Worm (Caenorhabditis elegans): ENCODE data around the gene bath-33.

The bath-33 gene

DNA sequence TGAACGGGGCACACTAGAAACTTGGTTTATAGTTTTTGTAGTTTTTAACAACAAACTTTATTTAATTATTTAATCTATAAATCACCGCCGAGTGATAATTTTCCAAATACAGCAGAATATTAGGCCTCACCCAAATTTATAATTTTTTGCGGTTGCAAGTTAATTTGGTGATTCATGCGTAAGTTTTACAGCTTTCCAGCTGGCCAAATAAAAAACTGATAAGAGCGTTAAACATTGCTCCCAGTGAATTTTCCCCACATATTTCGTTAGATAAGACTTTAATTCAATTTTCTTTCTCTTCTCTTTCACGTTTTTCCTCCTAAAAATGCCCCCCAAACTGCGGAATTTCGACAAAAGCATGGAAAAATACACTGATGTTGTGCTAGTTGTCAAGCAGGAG lies 4.5 kb downstream of the bath-33 start, which contains the start of gene bath-47:
bath-47 (plus strand) TSS at position 305 of the 400 bp plus-strand sequence.
- TF ChIP-seq F37D6.2 (tag; optimal IDR thresholded peaks at IDR 0.05) (no peak), ZK337.2 (GFP tag; IDR thresholded peaks at IDR 0.05) (no peak), lin-29 (GFP tag; IDR thresholded peaks at IDR 0.05) (no peak), nhr-102 (tag; optimal IDR thresholded peaks at IDR 0.05) (no peak), hlh-11 (tag; optimal IDR thresholded peaks at IDR 0.05) (no peak), nhr-76 (tag; optimal IDR thresholded peaks at IDR 0.05) (no peak), ztf-7 (tag; optimal IDR thresholded peaks at IDR 0.05) (no peak), daf-16 (GFP tag; optimal IDR thresholded peaks at IDR 0.05) (no peak), daf-16 (tag; optimal IDR thresholded peaks at IDR 0.05) (no peak), ztf-11 (tag; optimal IDR thresholded peaks at IDR 0.05) (no peak), Y48G9A.11 (GFP tag; IDR thresholded peaks at IDR 0.05) (no peak), mxl-3 (GFP tag; optimal IDR thresholded peaks at IDR 0.05) (no peak), lin-38 (GFP tag; IDR thresholded peaks at IDR 0.05) (no peak), unc-130 (GFP tag; optimal IDR thresholded peaks at IDR 0.05) (no peak), nhr-41 (GFP tag; IDR thresholded peaks at IDR 0.05) (no peak), dmd-9 (GFP tag; IDR thresholded peaks at IDR 0.05) (no peak), hif-1 (tag; optimal IDR thresholded peaks at IDR 0.05) (no peak), madf-9 (GFP tag; conservative IDR thresholded peaks at IDR 0.05) (no peak), snpc-4 (tag; optimal IDR thresholded peaks at IDR 0.05) (no peak), lin-13 (GFP tag; optimal IDR thresholded peaks at IDR 0.05) (no peak), pha-4 (GFP tag; IDR thresholded peaks at IDR 0.05) (no peak), pha-4 (tag; optimal IDR thresholded peaks at IDR 0.05) (no peak)

DNA sequence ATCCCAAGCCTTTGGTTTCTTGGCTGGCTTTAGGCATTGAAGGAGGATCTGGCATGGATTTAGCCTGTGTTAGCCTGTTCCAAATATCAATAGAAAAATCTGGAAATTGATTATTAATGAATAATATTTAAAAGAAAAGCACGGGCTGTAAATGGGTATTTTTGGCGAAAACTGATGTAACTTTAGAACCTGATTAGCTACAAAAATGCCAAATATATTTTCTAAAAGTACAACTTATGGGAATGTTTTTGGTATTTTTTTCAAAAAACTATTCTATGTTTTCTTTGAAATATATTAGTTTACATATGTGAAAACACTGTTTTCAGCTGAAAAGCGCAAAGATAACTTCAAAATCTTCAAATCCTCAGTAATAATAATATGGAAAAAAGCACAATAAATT lies 5.3 kb downstream of the bath-33 start, which contains the start of gene bath-26:
bath-26 (minus strand) TSS at position 101 of the 400 bp plus-strand sequence.
- peak in 1 of 2 experiments; percentile 30 for TF ChIP-seq unc-62 (GFP tag; optimal IDR thresholded peaks at IDR 0.05 in 1 of 2)
- TF ChIP-seq unc-62 (tag; optimal IDR thresholded peaks at IDR 0.05): no peak
- no peak for TF ChIP-seq F44E2.7 (GFP tag; IDR thresholded peaks at IDR 0.05)
- no peak for TF ChIP-seq zag-1 (tag; optimal IDR thresholded peaks at IDR 0.05)
- no peak for TF ChIP-seq lin-29 (GFP tag; IDR thresholded peaks at IDR 0.05)
- TF ChIP-seq nhr-28 (tag; optimal IDR thresholded peaks at IDR 0.05): no peak
- TF ChIP-seq tag-97 (GFP tag; IDR thresholded peaks at IDR 0.05): no peak
- TF ChIP-seq egl-43 (GFP tag; IDR thresholded peaks at IDR 0.05): no peak
- no peak for TF ChIP-seq mxl-2 (GFP tag; conservative IDR thresholded peaks at IDR 0.05)

ce11 chrII:1597101-1598088 lies 8.6 kb downstream of the bath-33 start, which contains the start of gene bath-46:
Gene bath-46, plus strand, starts transcription at chrII:1597906.
- TF ChIP-seq hlh-11 (tag; optimal IDR thresholded peaks at IDR 0.05) (peak; percentile 48), nhr-237 (tag; optimal IDR thresholded peaks at IDR 0.05) (no peak), pqm-1 (tag; optimal IDR thresholded peaks at IDR 0.05) (peak; percentile 90), daf-16 (GFP tag; optimal IDR thresholded peaks at IDR 0.05) (no peak), daf-16 (tag; optimal IDR thresholded peaks at IDR 0.05) (peak; percentile 68), egl-43 (GFP tag; IDR thresholded peaks at IDR 0.05) (peak; percentile 56; the same call in 1 of the 2 replicates), lsy-2 (tag; optimal IDR thresholded peaks at IDR 0.05) (no peak), arid-1 (GFP tag; conservative IDR thresholded peaks at IDR 0.05) (0 out of 2 replicates have a peak, but pooled peaks have one; percentile 8), vab-7 (GFP tag; IDR thresholded peaks at IDR 0.05) (peak; percentile 48; the same call in 1 of the 2 replicates), Y5F2A.4 (GFP tag; optimal IDR thresholded peaks at IDR 0.05) (no peak), madf-9 (GFP tag; conservative IDR thresholded peaks at IDR 0.05) (0 out of 2 replicates have a peak, but pooled peaks have one; percentile 13), nhr-28 (tag; optimal IDR thresholded peaks at IDR 0.05) (peak; percentile 57), lim-7 (GFP tag; IDR thresholded peaks at IDR 0.05) (peak; percentile 75), dmd-6 (GFP tag; IDR thresholded peaks at IDR 0.05) (peak; percentile 34; the same call in 1 of the 2 replicates), Y105C5A.15 (GFP tag; IDR thresholded peaks at IDR 0.05) (0 out of 2 replicates have a peak, but pooled peaks have one; percentile 35)

Measured in whole organism, L4 larva.